Worm (Caenorhabditis elegans) whole organism, late embryonic: ENCODE results near the gene hrpl-1.

Source experiments
- C38D4.7 ChIP-seq: fragments of 200-800 bp; sonication (Bioruptor generic); optimal IDR thresholded peaks from 2 replicates; lab custom pipeline; 2018; ENCODE audit warnings: mild to moderate bottlenecking, missing genetic modification characterization, moderate library complexity, missing compliant biosample characterization
- F13H6.1 ChIP-seq: sonication (generic microtip); optimal IDR thresholded peaks from 2 replicates; lab custom pipeline; 2016; ENCODE audit warnings: missing genetic modification characterization, missing compliant biosample characterization
- Y22D7AL.16 ChIP-seq: sonication (generic microtip); optimal IDR thresholded peaks from 2 replicates; lab custom pipeline; 2016; ENCODE audit warnings: missing genetic modification characterization, missing compliant biosample characterization
- ahr-1 ChIP-seq: sonication (generic microtip); optimal IDR thresholded peaks from 2 replicates; lab custom pipeline; 2016; ENCODE audit warnings: missing genetic modification characterization, missing compliant biosample characterization
- ceh-14 ChIP-seq: sonication (generic microtip); optimal IDR thresholded peaks from 2 replicates; lab custom pipeline; 2016; ENCODE audit warnings: missing genotype, missing genetic modification characterization, missing compliant biosample characterization
- ceh-18 ChIP-seq: sonication (generic microtip); optimal IDR thresholded peaks from 2 replicates; lab custom pipeline; 2016; ENCODE audit warnings: missing genetic modification characterization, missing compliant biosample characterization
- ceh-19 ChIP-seq: fragments of 200-800 bp; sonication (Bioruptor generic); optimal IDR thresholded peaks from 2 replicates; lab custom pipeline; 2018; ENCODE audit warnings: mild to moderate bottlenecking, missing genetic modification characterization, missing compliant biosample characterization
- ceh-31 ChIP-seq: sonication (generic microtip); optimal IDR thresholded peaks from 2 replicates; lab custom pipeline; 2016; ENCODE audit warnings: missing genetic modification characterization, missing compliant biosample characterization
- ceh-45 ChIP-seq: fragments of 200-800 bp; sonication (Bioruptor generic); IDR thresholded peaks from 2 replicates; pipeline ENCODE4 v1.3.6; 2022; ENCODE audit warnings: missing genetic modification reagents, missing genetic modification characterization, missing compliant biosample characterization
- ceh-48 ChIP-seq: sonication (generic microtip); optimal IDR thresholded peaks from 2 replicates; lab custom pipeline; 2016; ENCODE audit warnings: missing genetic modification characterization, inconsistent platforms, missing compliant biosample characterization
- ceh-9 ChIP-seq: sonication (generic microtip); optimal IDR thresholded peaks from 2 replicates; lab custom pipeline; 2016; ENCODE audit warnings: mild to moderate bottlenecking, missing genetic modification characterization, inconsistent platforms, missing compliant biosample characterization
- che-1 ChIP-seq: sonication (generic microtip); optimal IDR thresholded peaks from 2 replicates; lab custom pipeline; 2016; ENCODE audit warnings: mild to moderate bottlenecking, missing genetic modification characterization, missing compliant biosample characterization
- dve-1 ChIP-seq: sonication (generic microtip); optimal IDR thresholded peaks from 2 replicates; lab custom pipeline; 2017; ENCODE audit warnings: antibody characterized with exemption, mild to moderate bottlenecking, missing genetic modification characterization, missing compliant biosample characterization
- elt-4 ChIP-seq: sonication (generic microtip); optimal IDR thresholded peaks from 2 replicates; lab custom pipeline; 2016; ENCODE audit warnings: missing genetic modification characterization, missing compliant biosample characterization
- ets-4 ChIP-seq: sonication (generic microtip); optimal IDR thresholded peaks from 2 replicates; lab custom pipeline; 2016; ENCODE audit warnings: missing genetic modification characterization, missing compliant biosample characterization
- eyg-1 ChIP-seq: sonication (generic microtip); optimal IDR thresholded peaks from 2 replicates; lab custom pipeline; 2016; ENCODE audit warnings: missing genotype, missing genetic modification characterization, missing compliant biosample characterization
- fkh-10 ChIP-seq: fragments of 150-350 bp; optimal IDR thresholded peaks from 2 replicates; lab custom pipeline; 2014; ENCODE audit warnings: missing biosample characterization, missing genetic modification reagents, missing genetic modification characterization
- fkh-6 ChIP-seq: sonication (generic microtip); optimal IDR thresholded peaks from 2 replicates; lab custom pipeline; 2016; ENCODE audit warnings: missing genetic modification characterization, missing compliant biosample characterization
- hlh-13 ChIP-seq: fragments of 200-800 bp; sonication (Bioruptor generic); optimal IDR thresholded peaks from 2 replicates; lab custom pipeline; 2018; ENCODE audit warnings: mild to moderate bottlenecking, missing genetic modification characterization, missing compliant biosample characterization
- hlh-15 ChIP-seq: sonication (generic microtip); optimal IDR thresholded peaks from 2 replicates; lab custom pipeline; 2016; ENCODE audit warnings: missing genetic modification characterization, missing compliant biosample characterization
- hlh-8 ChIP-seq: sonication (generic microtip); optimal IDR thresholded peaks from 2 replicates; lab custom pipeline; 2016; ENCODE audit warnings: missing genotype, missing genetic modification characterization, missing compliant biosample characterization
- lim-6 ChIP-seq: sonication (generic microtip); optimal IDR thresholded peaks from 2 replicates; lab custom pipeline; 2016; ENCODE audit warnings: missing genetic modification characterization, missing compliant biosample characterization
- lin-11 ChIP-seq: fragments of 200-800 bp; sonication (Bioruptor generic); optimal IDR thresholded peaks from 2 replicates; lab custom pipeline; 2018; ENCODE audit warnings: mild to moderate bottlenecking, missing genetic modification characterization, missing compliant biosample characterization
- npax-4 ChIP-seq: sonication (generic microtip); optimal IDR thresholded peaks from 2 replicates; lab custom pipeline; 2016; ENCODE audit warnings: missing genetic modification characterization, missing compliant biosample characterization
- odd-2 ChIP-seq: sonication (generic microtip); optimal IDR thresholded peaks from 2 replicates; lab custom pipeline; 2017; ENCODE audit warnings: antibody characterized with exemption, mild to moderate bottlenecking, missing genetic modification characterization, missing compliant biosample characterization
- pax-1 ChIP-seq: fragments of 150-350 bp; optimal IDR thresholded peaks from 2 replicates; lab custom pipeline; 2014; ENCODE audit warnings: missing biosample characterization, missing genetic modification characterization
- pha-2 ChIP-seq: sonication (generic microtip); optimal IDR thresholded peaks from 2 replicates; lab custom pipeline; 2017; ENCODE audit warnings: mild to moderate bottlenecking, missing genetic modification characterization, missing compliant biosample characterization
- pqm-1 ChIP-seq: sonication (generic microtip); optimal IDR thresholded peaks from 2 replicates; lab custom pipeline; 2016; ENCODE audit warnings: missing genetic modification characterization, missing compliant biosample characterization
- pros-1 ChIP-seq: fragments of 150-350 bp; optimal IDR thresholded peaks from 2 replicates; lab custom pipeline; 2014; ENCODE audit warnings: missing biosample characterization, missing genetic modification reagents, missing genetic modification characterization
- ref-2 ChIP-seq: sonication (generic microtip); optimal IDR thresholded peaks from 2 replicates; lab custom pipeline; 2016; ENCODE audit warnings: missing genetic modification characterization, missing compliant biosample characterization
- rnt-1 ChIP-seq: sonication (generic microtip); optimal IDR thresholded peaks from 2 replicates; lab custom pipeline; 2016; ENCODE audit warnings: missing genetic modification characterization, missing compliant biosample characterization
- sdc-2 ChIP-seq: sonication (generic microtip); optimal IDR thresholded peaks from 2 replicates; lab custom pipeline; 2016; ENCODE audit warnings: missing genotype, missing genetic modification characterization, missing compliant biosample characterization
- sox-2 ChIP-seq: fragments of 200-800 bp; sonication (Bioruptor generic); IDR thresholded peaks from 2 replicates; pipeline ENCODE4 v1.3.6; 2022; ENCODE audit warnings: missing genetic modification reagents, missing genetic modification characterization, missing compliant biosample characterization
- tbx-2 ChIP-seq: sonication (generic microtip); optimal IDR thresholded peaks from 2 replicates; lab custom pipeline; 2016; ENCODE audit warnings: missing genetic modification characterization, missing compliant biosample characterization
- ttx-3 ChIP-seq: sonication (generic microtip); optimal IDR thresholded peaks from 2 replicates; lab custom pipeline; 2016; ENCODE audit warnings: missing genetic modification reagents, missing genetic modification characterization, missing compliant biosample characterization
- unc-3 ChIP-seq, 2 experiments: fragments of 200-800 bp in 1 of 2; sonication (Bioruptor generic) in 1 of 2; sonication (generic microtip) in 1 of 2; conservative IDR thresholded peaks in 1 of 2; optimal IDR thresholded peaks in 1 of 2; 2 replicates each; pipeline versions ENCODE4 v1.3.6 to Lab custom; 2016 to 2022; ENCODE audit warnings: missing compliant biosample characterization in 2 of 2, missing genetic modification characterization in 2 of 2, missing genetic modification reagents in 1 of 2
- unc-55 ChIP-seq: sonication (generic microtip); optimal IDR thresholded peaks from 2 replicates; lab custom pipeline; 2017; ENCODE audit warnings: missing biosample characterization, missing genetic modification reagents, missing genetic modification characterization
- unc-86 ChIP-seq: sonication (generic microtip); optimal IDR thresholded peaks from 2 replicates; lab custom pipeline; 2016; ENCODE audit warnings: missing genetic modification characterization, missing compliant biosample characterization
- zip-5 ChIP-seq: sonication (generic microtip); optimal IDR thresholded peaks from 2 replicates; lab custom pipeline; 2016; ENCODE audit warnings: missing genetic modification characterization, missing compliant biosample characterization

Gene hrpl-1

ce11 chrII:6858835-6859234 lies 39.7 kb upstream of the hrpl-1 start (continued):
- TF ChIP-seq elt-4 (tag; lab: Kevin White, UChicago), result no peak
- TF ChIP-seq pha-2 (tag; lab: Kevin White, UChicago), result peak; percentile 41
- no peak for TF ChIP-seq sdc-2
- TF ChIP-seq che-1 (tag; lab: Kevin White, UChicago), result peak; percentile 23
- no peak for TF ChIP-seq C38D4.7 (GFP tag; lab: Kevin White, UChicago)
- TF ChIP-seq unc-3 (GFP tag; conservative IDR thresholded peaks at IDR 0.05; lab: Robert Waterston, UW), result no peak
- peak; percentile 27 for TF ChIP-seq unc-3 (tag; optimal IDR thresholded peaks at IDR 0.05; lab: Kevin White, UChicago)
- peak; percentile 31 for TF ChIP-seq ceh-19 (GFP tag; lab: Kevin White, UChicago)
- peak; percentile 48 for TF ChIP-seq ref-2 (tag; lab: Kevin White, UChicago)

- TF ChIP-seq odd-2 (tag; lab: Kevin White, UChicago) (no peak), ceh-31 (tag; lab: Kevin White, UChicago) (no peak), fkh-6 (no peak), ceh-45 (GFP tag; lab: Robert Waterston, UW) (no peak), hlh-8 (tag; lab: Kevin White, UChicago) (no peak), lin-11 (tag; lab: Kevin White, UChicago) (no peak), ceh-14 (no peak), rnt-1 (tag; lab: Kevin White, UChicago) (no peak), unc-55 (GFP tag; lab: Kevin White, UChicago) (no peak), pha-2 (tag; lab: Kevin White, UChicago) (no peak), hlh-13 (GFP tag; lab: Kevin White, UChicago) (no peak), zip-5 (tag; lab: Kevin White, UChicago) (no peak), fkh-10 (GFP tag; lab: Kevin White, UChicago) (no peak), ceh-18 (tag; lab: Kevin White, UChicago) (no peak)
Measured at ce11 chrII:6860043-6860442, 38.5 kb upstream of the hrpl-1 start.

- TF ChIP-seq ceh-31 (tag; lab: Kevin White, UChicago) (no peak), ets-4 (no peak), che-1 (tag; lab: Kevin White, UChicago) (no peak), pax-1 (tag; lab: Kevin White, UChicago) (no peak), tbx-2 (tag; lab: Kevin White, UChicago) (no peak), eyg-1 (tag; lab: Kevin White, UChicago) (no peak), pqm-1 (tag; lab: Kevin White, UChicago) (no peak), hlh-15 (tag; lab: Kevin White, UChicago) (no peak), sox-2 (no peak), pros-1 (tag; lab: Kevin White, UChicago) (no peak), fkh-10 (GFP tag; lab: Kevin White, UChicago) (no peak), ceh-9 (no peak), pha-2 (tag; lab: Kevin White, UChicago) (no peak), elt-4 (tag; lab: Kevin White, UChicago) (no peak), lin-11 (tag; lab: Kevin White, UChicago) (no peak)
Measured at ce11 chrII:6863652-6864051, 34.9 kb upstream of the hrpl-1 start, which contains the start of gene aff-1. Gene aff-1, minus strand, starts transcription at chrII:6863752.

- TF ChIP-seq ttx-3 (tag; lab: Kevin White, UChicago) (no peak), ceh-48 (tag; lab: Kevin White, UChicago) (no peak), lin-11 (tag; lab: Kevin White, UChicago) (no peak), unc-86 (tag; lab: Kevin White, UChicago) (no peak), ahr-1 (no peak), hlh-8 (tag; lab: Kevin White, UChicago) (no peak), ceh-9 (no peak), npax-4 (tag; lab: Kevin White, UChicago) (no peak), pax-1 (tag; lab: Kevin White, UChicago) (no peak), Y22D7AL.16 (no peak), hlh-15 (tag; lab: Kevin White, UChicago) (no peak), hlh-13 (GFP tag; lab: Kevin White, UChicago) (no peak), F13H6.1 (tag; lab: Kevin White, UChicago) (no peak), lim-6 (tag; lab: Kevin White, UChicago) (no peak), dve-1 (tag; lab: Kevin White, UChicago) (no peak)
Measured at ce11 chrII:6870803-6871202, 27.7 kb upstream of the hrpl-1 start, which contains the start of gene clhm-1. Gene clhm-1, minus strand, starts transcription at chrII:6871009.
